Fruit fly (Drosophila melanogaster) whole organism, embryonic: Measurements from ENCODE around the gene IntS2.

ENCODE experiments used
- Atf3 ChIP-seq: fragments of 200-800 bp; sonication (Bioruptor generic); optimal IDR thresholded peaks from 3 replicates; lab custom pipeline; 2016; ENCODE audit warnings: missing biosample characterization, missing genetic modification characterization
- B-H1 ChIP-seq: fragments of 200-800 bp; sonication (Bioruptor generic); IDR thresholded peaks from 3 replicates; pipeline ENCODE4 v1.3.6; 2022; ENCODE audit warnings: missing biosample characterization, missing genetic modification characterization
- Bgb ChIP-seq: fragments of 200-800 bp; sonication (Bioruptor generic); IDR thresholded peaks from 2 replicates; pipeline ENCODE4 v1.3.6; 2022; ENCODE audit warnings: missing biosample characterization, missing genetic modification characterization; ENCODE audit not compliant: partially characterized antibody
- BtbVII ChIP-seq: fragments of 200-800 bp; sonication (Bioruptor generic); optimal IDR thresholded peaks from 3 replicates; lab custom pipeline; 2017; ENCODE audit warnings: missing biosample characterization, mild to moderate bottlenecking, missing genetic modification characterization
- Bteb2 ChIP-seq: fragments of 200-800 bp; sonication (Bioruptor generic); optimal IDR thresholded peaks from 2 replicates; lab custom pipeline; 2016; ENCODE audit warnings: missing biosample characterization, missing genetic modification characterization
- CG10147 ChIP-seq: fragments of 200-800 bp; sonication (Bioruptor generic); optimal IDR thresholded peaks from 2 replicates; lab custom pipeline; 2019; ENCODE audit warnings: missing biosample characterization, mild to moderate bottlenecking, missing genetic modification characterization, moderate library complexity
- CG10431 ChIP-seq: fragments of 200-800 bp; sonication (Bioruptor generic); optimal IDR thresholded peaks from 3 replicates; lab custom pipeline; 2018; ENCODE audit warnings: missing biosample characterization, mild to moderate bottlenecking, missing genetic modification characterization
- CG12155 ChIP-seq: fragments of 200-800 bp; sonication (Bioruptor generic); optimal IDR thresholded peaks from 3 replicates; lab custom pipeline; 2016; ENCODE audit warnings: missing biosample characterization, missing genetic modification characterization
- CG12744 ChIP-seq: fragments of 200-800 bp; sonication (Bioruptor generic); optimal IDR thresholded peaks from 2 replicates; lab custom pipeline; 2016; ENCODE audit warnings: missing biosample characterization, missing genetic modification characterization
- CG12942 ChIP-seq: fragments of 200-800 bp; sonication (Bioruptor generic); optimal IDR thresholded peaks from 3 replicates; lab custom pipeline; 2016; ENCODE audit warnings: missing biosample characterization, missing genetic modification characterization
- CG14667 ChIP-seq: fragments of 200-800 bp; sonication (Bioruptor generic); IDR thresholded peaks from 2 replicates; pipeline ENCODE4 v1.3.6; 2022; ENCODE audit warnings: missing biosample characterization, missing genetic modification characterization
- CG17829 ChIP-seq: fragments of 200-800 bp; optimal IDR thresholded peaks from 2 replicates; lab custom pipeline; 2019; ENCODE audit warnings: missing biosample characterization, mild to moderate bottlenecking, missing genetic modification characterization, moderate library complexity
- CG17912 ChIP-seq: fragments of 200-800 bp; sonication (Bioruptor generic); optimal IDR thresholded peaks from 2 replicates; lab custom pipeline; 2018; ENCODE audit warnings: missing biosample characterization, mild to moderate bottlenecking, missing genetic modification characterization
- CG2202 ChIP-seq: fragments of 200-800 bp; sonication (Bioruptor generic); optimal IDR thresholded peaks from 2 replicates; lab custom pipeline; 2018; ENCODE audit warnings: missing biosample characterization, mild to moderate bottlenecking, missing genetic modification characterization
- CG31224 ChIP-seq: fragments of 200-800 bp; sonication (Bioruptor generic); IDR thresholded peaks from 2 replicates; pipeline ENCODE4 v1.3.6; 2022; ENCODE audit warnings: missing biosample characterization, missing genetic modification characterization
- CG3407 ChIP-seq: fragments of 200-800 bp; sonication (Bioruptor generic); optimal IDR thresholded peaks from 2 replicates; lab custom pipeline; 2018; ENCODE audit warnings: missing biosample characterization, mild to moderate bottlenecking, missing genetic modification characterization
- CG43689 ChIP-seq: fragments of 200-800 bp; sonication (Bioruptor generic); IDR thresholded peaks from 2 replicates; pipeline ENCODE4 v1.3.6; 2022; ENCODE audit warnings: missing biosample characterization, missing genetic modification characterization
- CG4730 ChIP-seq: fragments of 200-800 bp; sonication (Bioruptor generic); IDR thresholded peaks from 2 replicates; pipeline ENCODE4 v1.3.6; 2022; ENCODE audit warnings: missing biosample characterization, missing genetic modification characterization
- CG5180 ChIP-seq: fragments of 200-800 bp; sonication (Bioruptor generic); optimal IDR thresholded peaks from 3 replicates; lab custom pipeline; 2017; ENCODE audit warnings: missing biosample characterization, missing genetic modification characterization, mild to moderate bottlenecking, moderate library complexity, missing genetic modification reagents
- CG6689 ChIP-seq: fragments of 200-800 bp; sonication (Bioruptor generic); IDR thresholded peaks from 2 replicates; pipeline ENCODE4 v1.3.6; 2022; ENCODE audit warnings: missing biosample characterization, missing genetic modification characterization
- CG7556 ChIP-seq: fragments of 200-800 bp; sonication (Bioruptor generic); optimal IDR thresholded peaks from 2 replicates; lab custom pipeline; 2017; ENCODE audit warnings: missing biosample characterization, mild to moderate bottlenecking, missing genetic modification characterization
- CG9797 ChIP-seq: fragments of 200-800 bp; sonication (Bioruptor generic); optimal IDR thresholded peaks from 3 replicates; lab custom pipeline; 2018; ENCODE audit warnings: missing biosample characterization, mild to moderate bottlenecking, missing genetic modification characterization
- CrebB ChIP-seq: fragments of 200-800 bp; sonication (Bioruptor generic); optimal IDR thresholded peaks from 3 replicates; lab custom pipeline; 2018; ENCODE audit warnings: missing biosample characterization, mild to moderate bottlenecking, missing genetic modification characterization
- Drgx ChIP-seq: fragments of 200-800 bp; sonication (Bioruptor generic); IDR thresholded peaks from 2 replicates; pipeline ENCODE4 v1.3.6; 2022; ENCODE audit warnings: missing biosample characterization, missing genetic modification characterization
- H15 ChIP-seq: fragments of 200-800 bp; sonication (Bioruptor generic); IDR thresholded peaks from 3 replicates; pipeline ENCODE4 v1.3.6; 2022; ENCODE audit warnings: missing biosample characterization, missing genetic modification characterization
- HmgD ChIP-seq: fragments of 200-800 bp; sonication (Bioruptor generic); optimal IDR thresholded peaks from 3 replicates; lab custom pipeline; 2016; ENCODE audit warnings: missing biosample characterization, missing genetic modification characterization
- Lpt ChIP-seq: fragments of >200 bp; optimal IDR thresholded peaks from 2 replicates; lab custom pipeline; 2018; ENCODE audit warnings: missing biosample characterization, missing genetic modification characterization
- Nf-YB ChIP-seq: fragments of 200-800 bp; sonication (Bioruptor generic); optimal IDR thresholded peaks from 3 replicates; lab custom pipeline; 2019; ENCODE audit warnings: missing biosample characterization, mild to moderate bottlenecking, missing genetic modification characterization, moderate library complexity
- Pdp1 ChIP-seq, 2 experiments: fragments of 200-800 bp; sonication (Bioruptor generic); optimal IDR thresholded peaks; 3 replicates each; lab custom pipeline; 2016; ENCODE audit warnings: missing biosample characterization in 2 of 2, missing genetic modification characterization in 2 of 2, mild to moderate bottlenecking in 1 of 2, moderate library complexity in 1 of 2
- Ptx1 ChIP-seq: fragments of 200-800 bp; sonication (Bioruptor generic); IDR thresholded peaks from 2 replicates; pipeline ENCODE4 v1.3.6; 2022; ENCODE audit warnings: missing biosample characterization, missing genetic modification characterization
- Rx ChIP-seq: fragments of 200-800 bp; sonication (Bioruptor generic); IDR thresholded peaks from 2 replicates; pipeline ENCODE4 v1.3.6; 2022; ENCODE audit warnings: missing biosample characterization, missing genetic modification characterization
- Tbp ChIP-seq: fragments of >200 bp; optimal IDR thresholded peaks from 2 replicates; lab custom pipeline; 2018; ENCODE audit warnings: missing biosample characterization, missing genetic modification characterization
- Usf ChIP-seq: fragments of 200-800 bp; sonication (Bioruptor generic); optimal IDR thresholded peaks from 2 replicates; lab custom pipeline; 2017; ENCODE audit warnings: missing genotype, missing biosample characterization, missing genetic modification characterization
- ap ChIP-seq: fragments of 200-800 bp; sonication (Bioruptor generic); IDR thresholded peaks from 2 replicates; pipeline ENCODE4 v1.3.6; 2022; ENCODE audit warnings: missing biosample characterization, missing genetic modification characterization
- ase ChIP-seq: fragments of 200-800 bp; sonication (Bioruptor generic); IDR thresholded peaks from 3 replicates; pipeline ENCODE4 v1.3.6; 2022; ENCODE audit warnings: missing biosample characterization, missing genetic modification characterization
- cwo ChIP-seq: fragments of 200-800 bp; sonication (Bioruptor generic); optimal IDR thresholded peaks from 3 replicates; lab custom pipeline; 2017; ENCODE audit warnings: missing biosample characterization, missing genetic modification characterization, mild to moderate bottlenecking, moderate library complexity, missing genetic modification reagents
- fd64A ChIP-seq: fragments of 200-800 bp; sonication (Bioruptor generic); optimal IDR thresholded peaks from 3 replicates; lab custom pipeline; 2018; ENCODE audit warnings: missing biosample characterization, mild to moderate bottlenecking, missing genetic modification characterization
- gem ChIP-seq: fragments of 200-800 bp; sonication (Bioruptor generic); optimal IDR thresholded peaks from 2 replicates; lab custom pipeline; 2019; ENCODE audit warnings: missing biosample characterization, mild to moderate bottlenecking, missing genetic modification characterization, moderate library complexity
- ham ChIP-seq: fragments of 200-800 bp; sonication (Bioruptor generic); IDR thresholded peaks from 2 replicates; pipeline ENCODE4 v1.3.6; 2022; ENCODE audit warnings: missing biosample characterization, missing genetic modification characterization
- kah ChIP-seq: fragments of 200-800 bp; sonication (Bioruptor generic); optimal IDR thresholded peaks from 2 replicates; lab custom pipeline; 2018; ENCODE audit warnings: missing biosample characterization, mild to moderate bottlenecking, missing genetic modification characterization
- kni ChIP-seq: fragments of 200-800 bp; sonication (Bioruptor generic); optimal IDR thresholded peaks from 3 replicates; lab custom pipeline; 2017; ENCODE audit warnings: mild to moderate bottlenecking, missing biosample characterization, missing genetic modification reagents, missing genetic modification characterization
- mirr ChIP-seq: fragments of 200-800 bp; sonication (Bioruptor generic); optimal IDR thresholded peaks from 3 replicates; lab custom pipeline; 2018; ENCODE audit warnings: missing biosample characterization, mild to moderate bottlenecking, missing genetic modification characterization
- org-1 ChIP-seq: fragments of 200-800 bp; sonication (Bioruptor generic); optimal IDR thresholded peaks from 2 replicates; lab custom pipeline; 2017; ENCODE audit warnings: missing biosample characterization, missing genetic modification characterization
- sc ChIP-seq, 3 experiments: fragments of >200 bp in 2 of 3; fragments of 200-800 bp in 1 of 3; sonication (Bioruptor generic) in 1 of 3; optimal IDR thresholded peaks; 2 replicates in 2 of 3; 3 replicates in 1 of 3; lab custom pipeline; 2017; ENCODE audit warnings: mild to moderate bottlenecking in 1 of 3, missing biosample characterization in 1 of 3, missing genetic modification characterization in 1 of 3, missing genetic modification reagents in 1 of 3
- sr ChIP-seq: fragments of 200-800 bp; sonication (Bioruptor generic); IDR thresholded peaks from 3 replicates; pipeline ENCODE4 v1.3.6; 2022; ENCODE audit warnings: missing biosample characterization, missing genetic modification characterization
- tio ChIP-seq: fragments of 200-800 bp; sonication (Bioruptor generic); optimal IDR thresholded peaks from 2 replicates; lab custom pipeline; 2017; ENCODE audit warnings: missing biosample characterization, missing genetic modification characterization, inconsistent platforms
- trh ChIP-seq: fragments of 200-800 bp; sonication (Bioruptor generic); optimal IDR thresholded peaks from 2 replicates; lab custom pipeline; 2016; ENCODE audit warnings: missing biosample characterization, missing genetic modification characterization
- tup ChIP-seq: fragments of 200-800 bp; sonication (Bioruptor generic); optimal IDR thresholded peaks from 2 replicates; lab custom pipeline; 2016; ENCODE audit warnings: missing biosample characterization, mild to moderate bottlenecking, missing genetic modification characterization, moderate library complexity
- usp ChIP-seq: fragments of >200 bp; optimal IDR thresholded peaks from 2 replicates; lab custom pipeline; 2017; ENCODE audit warnings: missing biosample characterization, missing genetic modification characterization

The IntS2 gene

dm6 chrX:17698864-17699504, 42.4 kb upstream of the IntS2 start (continued):
- peak; percentile 71 for TF ChIP-seq CG3407 (GFP tag; lab: Kevin White, UChicago)
- peak; percentile 48 for TF ChIP-seq mirr (GFP tag; lab: Kevin White, UChicago)
- peak; percentile 7 for TF ChIP-seq CG17912 (GFP tag; lab: Kevin White, UChicago)
- TF ChIP-seq CG2202 (tag; lab: Kevin White, UChicago) = peak; percentile 34
- peak; percentile 60 for TF ChIP-seq kah (GFP tag; lab: Kevin White, UChicago)
- peak; percentile 83 for TF ChIP-seq CG12744
- TF ChIP-seq Lpt = no peak
- TF ChIP-seq Rx (GFP tag; lab: Robert Waterston, UW) = 0 out of 2 replicates have a peak, but pooled peaks have one; percentile 25
- peak; percentile 82 for TF ChIP-seq Usf
- TF ChIP-seq CG7556 (GFP tag; lab: Kevin White, UChicago) = peak; percentile 96
- TF ChIP-seq HmgD (GFP tag; lab: Kevin White, UChicago) = peak; percentile 67
- peak; percentile 78 for TF ChIP-seq CG10431
- no peak for TF ChIP-seq Tbp (GFP tag; lab: Kevin White, UChicago)
- TF ChIP-seq cwo (GFP tag; lab: Kevin White, UChicago) = peak; percentile 82
- TF ChIP-seq CG5180 (GFP tag; lab: Kevin White, UChicago) = peak; percentile 96
- TF ChIP-seq CG17829 = peak; percentile 86
- 0 out of 2 replicates have a peak, but pooled peaks have one; percentile 30 for TF ChIP-seq CG43689
- peak; percentile 57 for TF ChIP-seq trh
- peak; percentile 72 for TF ChIP-seq CG4730 (GFP tag; lab: Robert Waterston, UW)
- TF ChIP-seq ase (GFP tag; lab: Robert Waterston, UW) = 0 out of 3 replicates have a peak, but pooled peaks have one; percentile 49
- TF ChIP-seq tio (GFP tag; lab: Kevin White, UChicago) = peak; percentile 87
- TF ChIP-seq Bteb2 (GFP tag; lab: Kevin White, UChicago) = peak; percentile 86
- peak; percentile 25 for TF ChIP-seq tup (GFP tag; lab: Kevin White, UChicago)
- TF ChIP-seq CG14667 (GFP tag; lab: Robert Waterston, UW) = peak; percentile 61; the same call in 1 of the 2 replicates
- TF ChIP-seq Atf3 (GFP tag; lab: Kevin White, UChicago) = peak; percentile 62
- peak; percentile 14 for TF ChIP-seq CG9797 (GFP tag; lab: Kevin White, UChicago)
- peak; percentile 57; the same call in 1 of the 3 replicates for TF ChIP-seq H15
- TF ChIP-seq CG12942 = peak; percentile 71
- peak; percentile 88 for TF ChIP-seq BtbVII (GFP tag; lab: Kevin White, UChicago)
- TF ChIP-seq org-1 = peak; percentile 86
- TF ChIP-seq CG10147 = peak; percentile 91
- TF ChIP-seq sr (GFP tag; lab: Robert Waterston, UW) = peak; percentile 71; the same call in 2 of the 3 replicates
- peak; percentile 75 for TF ChIP-seq kni
- TF ChIP-seq sc (optimal IDR thresholded peaks at IDR 0.05; lab: Kevin White, UChicago) = no peak
- TF ChIP-seq sc (GFP tag; optimal IDR thresholded peaks at IDR 0.05; lab: Kevin White, UChicago) = peak; percentile 59
- TF ChIP-seq usp (GFP tag; lab: Kevin White, UChicago) = no peak
- peak; percentile 82 for TF ChIP-seq Ptx1
- TF ChIP-seq CG12155 = peak; percentile 76
- TF ChIP-seq B-H1 (GFP tag; lab: Robert Waterston, UW) = peak; percentile 22; the same call in 1 of the 3 replicates
- TF ChIP-seq Bgb (GFP tag; lab: Robert Waterston, UW) = no peak
- TF ChIP-seq gem (tag; lab: Kevin White, UChicago) = peak; percentile 93
- peak; percentile 85 for TF ChIP-seq Drgx (GFP tag; lab: Robert Waterston, UW)
- TF ChIP-seq Nf-YB (GFP tag; lab: Kevin White, UChicago) = peak; percentile 76
- 0 out of 2 replicates have a peak, but pooled peaks have one; percentile 39 for TF ChIP-seq ham (GFP tag; lab: Robert Waterston, UW)
- peak; percentile 65 for TF ChIP-seq CrebB (tag; lab: Kevin White, UChicago)
- TF ChIP-seq fd64A = no peak
- peak; percentile 82 to 84 for TF ChIP-seq Pdp1 (GFP tag; optimal IDR thresholded peaks at IDR 0.05; lab: Kevin White, UChicago)
- peak; percentile 80 for TF ChIP-seq CG6689 (GFP tag; lab: Robert Waterston, UW)
- TF ChIP-seq ap = peak; percentile 43; the same call in 1 of the 2 replicates
- TF ChIP-seq CG31224 = peak; percentile 62; the same call in 1 of the 2 replicates
